Fruit fly (Drosophila melanogaster): ENCODE measurements around the gene Ets96B.

The Ets96B gene

dm6 chr3R:24753561-24754027, 34.3 kb upstream of the Ets96B start, which contains the start of gene asp (continued):
- TF ChIP-seq CG17829 (tag; optimal IDR thresholded peaks at IDR 0.05), result peak; percentile 66
- no peak for TF ChIP-seq CG8388 (GFP tag; optimal IDR thresholded peaks at IDR 0.05)
- no peak for TF ChIP-seq sisA (GFP tag; IDR thresholded peaks at IDR 0.05)
- no peak for TF ChIP-seq ftz-f1 (GFP tag; optimal IDR thresholded peaks at IDR 0.05)
- TF ChIP-seq CG17802 (tag; optimal IDR thresholded peaks at IDR 0.05), result peak; percentile 98
- TF ChIP-seq jigr1 (GFP tag; IDR thresholded peaks at IDR 0.05), result no peak
- TF ChIP-seq CG9797 (GFP tag; optimal IDR thresholded peaks at IDR 0.05), result peak; percentile 59
- peak; percentile 74 for TF ChIP-seq inv (GFP tag; IDR thresholded peaks at IDR 0.05; ENCODE audit: partially characterized antibody)
- 0 out of 2 replicates have a peak, but pooled peaks have one; percentile 14 for TF ChIP-seq CG1024 (GFP tag; IDR thresholded peaks at IDR 0.05)
- no peak for TF ChIP-seq usp (GFP tag; optimal IDR thresholded peaks at IDR 0.05)
- TF ChIP-seq CG6813 (GFP tag; optimal IDR thresholded peaks at IDR 0.05), result no peak
- no peak for TF ChIP-seq E2f1 (GFP tag; IDR thresholded peaks at IDR 0.05)
- TF ChIP-seq row (GFP tag; IDR thresholded peaks at IDR 0.05), result peak; percentile 67
- TF ChIP-seq CG12391 (tag; optimal IDR thresholded peaks at IDR 0.05), result peak; percentile 61
- TF ChIP-seq CG6689 (GFP tag; IDR thresholded peaks at IDR 0.05), result no peak
- no peak for TF ChIP-seq Gug (GFP tag; IDR thresholded peaks at IDR 0.05)
- TF ChIP-seq Bgb (GFP tag; IDR thresholded peaks at IDR 0.05; ENCODE audit: partially characterized antibody), result peak; percentile 80
- no peak for TF ChIP-seq exex (tag; optimal IDR thresholded peaks at IDR 0.05)
- TF ChIP-seq Hand (GFP tag; optimal IDR thresholded peaks at IDR 0.05), result no peak
- no peak for TF ChIP-seq al (GFP tag; IDR thresholded peaks at IDR 0.05)
- TF ChIP-seq Tbp (GFP tag; optimal IDR thresholded peaks at IDR 0.05), result no peak
- TF ChIP-seq CG8924 (tag; optimal IDR thresholded peaks at IDR 0.05), result peak; percentile 24
- peak; percentile 89 for TF ChIP-seq CG16813 (GFP tag; IDR thresholded peaks at IDR 0.05; ENCODE audit: partially characterized antibody)
- peak; percentile 47 for TF ChIP-seq tin (GFP tag; optimal IDR thresholded peaks at IDR 0.05)
- TF ChIP-seq dan (GFP tag; IDR thresholded peaks at IDR 0.05), result no peak
- TF ChIP-seq Atf3 (GFP tag; optimal IDR thresholded peaks at IDR 0.05), result no peak
- no peak for TF ChIP-seq fu2 (GFP tag; optimal IDR thresholded peaks at IDR 0.05)
- TF ChIP-seq Sin3A (optimal IDR thresholded peaks at IDR 0.05), result peak; percentile 27
- TF ChIP-seq dmrt11E (tag; optimal IDR thresholded peaks at IDR 0.05), result peak; percentile 33
- no peak for TF ChIP-seq CG1647 (GFP tag; optimal IDR thresholded peaks at IDR 0.05)
- no peak for TF ChIP-seq sc (optimal IDR thresholded peaks at IDR 0.05)
- no peak for TF ChIP-seq sc (GFP tag; optimal IDR thresholded peaks at IDR 0.05)
- no peak for TF ChIP-seq CG10462 (GFP tag; optimal IDR thresholded peaks at IDR 0.05)
- no peak for TF ChIP-seq CHES-1-like (GFP tag; optimal IDR thresholded peaks at IDR 0.05)
- TF ChIP-seq fd3F (GFP tag; optimal IDR thresholded peaks at IDR 0.05), result no peak
- no peak for TF ChIP-seq Pdp1 (GFP tag; optimal IDR thresholded peaks at IDR 0.05)
- TF ChIP-seq CG7357 (GFP tag; IDR thresholded peaks at IDR 0.05), result peak; percentile 81
- TF ChIP-seq dpn (GFP tag; optimal IDR thresholded peaks at IDR 0.05), result no peak
- no peak for TF ChIP-seq nau (GFP tag; optimal IDR thresholded peaks at IDR 0.05)
- TF ChIP-seq CG1529 (GFP tag; optimal IDR thresholded peaks at IDR 0.05), result no peak
- TF ChIP-seq CG12769 (tag; optimal IDR thresholded peaks at IDR 0.05), result no peak
- TF ChIP-seq CG30431 (GFP tag; optimal IDR thresholded peaks at IDR 0.05), result no peak
- peak; percentile 73; the same call in 2 of the 3 replicates for TF ChIP-seq CG11560 (tag; IDR thresholded peaks at IDR 0.05)
- TF ChIP-seq az2 (GFP tag; optimal IDR thresholded peaks at IDR 0.05), result peak; percentile 30
- no peak for TF ChIP-seq Asciz (GFP tag; optimal IDR thresholded peaks at IDR 0.05)
- TF ChIP-seq sna (GFP tag; IDR thresholded peaks at IDR 0.05; ENCODE audit: partially characterized antibody), result peak; percentile 91
- no peak for TF ChIP-seq dm (GFP tag; optimal IDR thresholded peaks at IDR 0.05)
- TF ChIP-seq Med (GFP tag), result peak; percentile 33
- TF ChIP-seq ssp (GFP tag; IDR thresholded peaks at IDR 0.05), result peak; percentile 80
- TF ChIP-seq hkb (optimal IDR thresholded peaks at IDR 0.05), result no peak
- TF ChIP-seq hkb (GFP tag; IDR thresholded peaks at IDR 0.05), result no peak
- no peak for TF ChIP-seq cad (GFP tag; optimal IDR thresholded peaks at IDR 0.05)
